Fruit fly (Drosophila melanogaster) whole organism, embryonic: ENCODE data around the gene CG42759.

Source experiments
- Asciz ChIP-seq: fragments of 200-800 bp; sonication (Bioruptor generic); optimal IDR thresholded peaks from 2 replicates; lab custom pipeline; 2017; ENCODE audit warnings: missing biosample characterization, mild to moderate bottlenecking, missing genetic modification characterization, missing genetic modification reagents
- Blimp-1 ChIP-seq: fragments of 200-800 bp; sonication (Bioruptor generic); optimal IDR thresholded peaks from 3 replicates; lab custom pipeline; 2018; ENCODE audit warnings: missing biosample characterization, missing genetic modification characterization, mild to moderate bottlenecking, moderate library complexity, missing genetic modification reagents
- BtbVII ChIP-seq: fragments of 200-800 bp; sonication (Bioruptor generic); optimal IDR thresholded peaks from 3 replicates; lab custom pipeline; 2017; ENCODE audit warnings: missing biosample characterization, mild to moderate bottlenecking, missing genetic modification characterization
- CG10147 ChIP-seq: fragments of 200-800 bp; sonication (Bioruptor generic); optimal IDR thresholded peaks from 2 replicates; lab custom pipeline; 2019; ENCODE audit warnings: missing biosample characterization, mild to moderate bottlenecking, missing genetic modification characterization, moderate library complexity
- CG12659 ChIP-seq: fragments of 200-800 bp; sonication (Bioruptor generic); optimal IDR thresholded peaks from 3 replicates; lab custom pipeline; 2017; ENCODE audit warnings: mild to moderate bottlenecking, missing biosample characterization, missing genetic modification reagents, missing genetic modification characterization
- CG13775 ChIP-seq: fragments of 200-800 bp; sonication (Bioruptor generic); optimal IDR thresholded peaks from 3 replicates; lab custom pipeline; 2017; ENCODE audit warnings: missing biosample characterization, mild to moderate bottlenecking, missing genetic modification characterization
- CG14667 ChIP-seq: fragments of 200-800 bp; sonication (Bioruptor generic); IDR thresholded peaks from 2 replicates; pipeline ENCODE4 v1.3.6; 2022; ENCODE audit warnings: missing biosample characterization, missing genetic modification characterization
- CG15011 ChIP-seq: fragments of 200-800 bp; sonication (Bioruptor generic); optimal IDR thresholded peaks from 3 replicates; lab custom pipeline; 2018; ENCODE audit warnings: missing biosample characterization, mild to moderate bottlenecking, missing genetic modification characterization
- CG16863 ChIP-seq: fragments of 200-800 bp; sonication (Bioruptor generic); optimal IDR thresholded peaks from 3 replicates; lab custom pipeline; 2016; ENCODE audit warnings: missing biosample characterization, missing genetic modification characterization
- CG17829 ChIP-seq: fragments of 200-800 bp; optimal IDR thresholded peaks from 2 replicates; lab custom pipeline; 2019; ENCODE audit warnings: missing biosample characterization, mild to moderate bottlenecking, missing genetic modification characterization, moderate library complexity
- CG17912 ChIP-seq: fragments of 200-800 bp; sonication (Bioruptor generic); optimal IDR thresholded peaks from 2 replicates; lab custom pipeline; 2018; ENCODE audit warnings: missing biosample characterization, mild to moderate bottlenecking, missing genetic modification characterization
- CG4424 ChIP-seq: fragments of 200-800 bp; sonication (Bioruptor generic); optimal IDR thresholded peaks from 3 replicates; lab custom pipeline; 2016; ENCODE audit warnings: missing biosample characterization, missing genetic modification characterization
- CG4707 ChIP-seq: fragments of 200-800 bp; sonication (Bioruptor generic); optimal IDR thresholded peaks from 2 replicates; lab custom pipeline; 2018; ENCODE audit warnings: missing biosample characterization, mild to moderate bottlenecking, missing genetic modification characterization, moderate library complexity
- CG6654 ChIP-seq: fragments of 200-800 bp; sonication (Bioruptor generic); optimal IDR thresholded peaks from 2 replicates; lab custom pipeline; 2017; ENCODE audit warnings: missing biosample characterization, mild to moderate bottlenecking, missing genetic modification characterization
- CG6765 ChIP-seq: fragments of 200-800 bp; sonication (Bioruptor generic); optimal IDR thresholded peaks from 3 replicates; lab custom pipeline; 2017; ENCODE audit warnings: missing biosample characterization, mild to moderate bottlenecking, missing genetic modification characterization
- CG7786 ChIP-seq: fragments of 200-800 bp; sonication (Bioruptor generic); optimal IDR thresholded peaks from 2 replicates; lab custom pipeline; 2016; ENCODE audit warnings: missing biosample characterization, missing genetic modification characterization
- CG7987 ChIP-seq: fragments of 200-800 bp; sonication (Bioruptor generic); optimal IDR thresholded peaks from 2 replicates; lab custom pipeline; 2018; ENCODE audit warnings: missing biosample characterization, mild to moderate bottlenecking, missing genetic modification characterization, moderate library complexity
- CG9797 ChIP-seq: fragments of 200-800 bp; sonication (Bioruptor generic); optimal IDR thresholded peaks from 3 replicates; lab custom pipeline; 2018; ENCODE audit warnings: missing biosample characterization, mild to moderate bottlenecking, missing genetic modification characterization
- Chrac-16 ChIP-seq: fragments of 200-800 bp; sonication (Bioruptor generic); optimal IDR thresholded peaks from 3 replicates; lab custom pipeline; 2016; ENCODE audit warnings: missing biosample characterization, missing genetic modification characterization
- CoRest ChIP-seq: fragments of 200-800 bp; sonication (Bioruptor generic); optimal IDR thresholded peaks from 3 replicates; lab custom pipeline; 2018; ENCODE audit warnings: missing biosample characterization, mild to moderate bottlenecking, missing genetic modification characterization, moderate library complexity
- Dbx ChIP-seq: fragments of 200-800 bp; sonication (Bioruptor generic); IDR thresholded peaks from 3 replicates; pipeline ENCODE4 v1.3.6; 2022; ENCODE audit warnings: missing biosample characterization, missing genetic modification characterization
- Fer2 ChIP-seq: fragments of 200-800 bp; sonication (Bioruptor generic); optimal IDR thresholded peaks from 2 replicates; lab custom pipeline; 2018; ENCODE audit warnings: missing biosample characterization, mild to moderate bottlenecking, missing genetic modification characterization, moderate library complexity
- Kr ChIP-seq: fragments of 200-800 bp; sonication (Bioruptor generic); optimal IDR thresholded peaks from 2 replicates; lab custom pipeline; 2017; ENCODE audit warnings: missing biosample characterization, mild to moderate bottlenecking, missing genetic modification characterization
- MESR4 ChIP-seq: fragments of 200-800 bp; sonication (Bioruptor generic); optimal IDR thresholded peaks from 2 replicates; lab custom pipeline; 2018; ENCODE audit warnings: missing biosample characterization, mild to moderate bottlenecking, missing genetic modification characterization, moderate library complexity
- Mrtf ChIP-seq: fragments of 200-800 bp; sonication (Bioruptor generic); IDR thresholded peaks from 3 replicates; pipeline ENCODE4 v1.3.6; 2022; ENCODE audit warnings: missing biosample characterization, missing genetic modification characterization
- Nf-YB ChIP-seq: fragments of 200-800 bp; sonication (Bioruptor generic); optimal IDR thresholded peaks from 3 replicates; lab custom pipeline; 2019; ENCODE audit warnings: missing biosample characterization, mild to moderate bottlenecking, missing genetic modification characterization, moderate library complexity
- Oli ChIP-seq: fragments of 200-800 bp; sonication (Bioruptor generic); optimal IDR thresholded peaks from 2 replicates; lab custom pipeline; 2018; ENCODE audit warnings: missing biosample characterization, mild to moderate bottlenecking, missing genetic modification characterization, moderate library complexity
- Opbp ChIP-seq: fragments of 200-800 bp; sonication (Bioruptor generic); IDR thresholded peaks from 3 replicates; pipeline ENCODE4 v1.3.6; 2022; ENCODE audit warnings: missing biosample characterization, missing genetic modification characterization; ENCODE audit not compliant: partially characterized antibody
- cg ChIP-seq: fragments of 200-800 bp; sonication (Bioruptor generic); optimal IDR thresholded peaks from 3 replicates; lab custom pipeline; 2019; ENCODE audit warnings: missing biosample characterization, mild to moderate bottlenecking, missing genetic modification characterization, moderate library complexity
- corto ChIP-seq: fragments of 200-800 bp; sonication (Bioruptor generic); optimal IDR thresholded peaks from 2 replicates; lab custom pipeline; 2016; ENCODE audit warnings: missing biosample characterization, mild to moderate bottlenecking, missing genetic modification characterization, moderate library complexity
- esg ChIP-seq: fragments of 200-800 bp; sonication (Bioruptor generic); conservative IDR thresholded peaks from 2 replicates; pipeline ENCODE4 v1.3.6; 2022; ENCODE audit warnings: missing biosample characterization, missing genetic modification characterization
- eyg ChIP-seq: fragments of 200-800 bp; sonication (Bioruptor generic); optimal IDR thresholded peaks from 3 replicates; lab custom pipeline; 2016; ENCODE audit warnings: missing biosample characterization, missing genetic modification characterization
- gfzf ChIP-seq: fragments of 200-800 bp; sonication (Bioruptor generic); optimal IDR thresholded peaks from 2 replicates; lab custom pipeline; 2016; ENCODE audit warnings: missing biosample characterization, mild to moderate bottlenecking, missing genetic modification characterization, moderate library complexity
- ind ChIP-seq: fragments of 200-800 bp; sonication (Bioruptor generic); optimal IDR thresholded peaks from 3 replicates; lab custom pipeline; 2016; ENCODE audit warnings: missing biosample characterization, missing genetic modification characterization
- mld ChIP-seq: fragments of 200-800 bp; sonication (Bioruptor generic); IDR thresholded peaks from 3 replicates; pipeline ENCODE4 v1.3.6; 2022; ENCODE audit warnings: missing biosample characterization, missing genetic modification characterization; ENCODE audit not compliant: partially characterized antibody
- nerfin-2 ChIP-seq: fragments of 200-800 bp; sonication (Bioruptor generic); IDR thresholded peaks from 2 replicates; pipeline ENCODE4 v1.3.6; 2022; ENCODE audit warnings: missing biosample characterization, missing genetic modification characterization; ENCODE audit not compliant: partially characterized antibody
- onecut ChIP-seq: fragments of 200-800 bp; sonication (Bioruptor generic); IDR thresholded peaks from 2 replicates; pipeline ENCODE4 v1.3.6; 2022; ENCODE audit warnings: missing biosample characterization, missing genetic modification characterization
- peb ChIP-seq: fragments of 200-800 bp; sonication (Bioruptor generic); IDR thresholded peaks from 2 replicates; pipeline ENCODE4 v1.3.6; 2022; ENCODE audit warnings: missing biosample characterization, missing genetic modification characterization
- pho ChIP-seq: fragments of 200-800 bp; sonication (Bioruptor generic); optimal IDR thresholded peaks from 2 replicates; lab custom pipeline; 2016; ENCODE audit warnings: missing biosample characterization, missing genetic modification characterization
- prd ChIP-seq, 3 experiments: fragments of >200 bp in 2 of 3; fragments of 200-800 bp in 1 of 3; sonication (Bioruptor generic) in 1 of 3; optimal IDR thresholded peaks in 2 of 3; IDR thresholded peaks in 1 of 3; 2 replicates in 2 of 3; 3 replicates in 1 of 3; pipeline versions ENCODE4 v1.3.6 to Lab custom; 2017 to 2022; ENCODE audit warnings: missing biosample characterization in 1 of 3, missing genetic modification characterization in 1 of 3
- rib ChIP-seq: fragments of 200-800 bp; sonication (Bioruptor generic); IDR thresholded peaks from 2 replicates; pipeline ENCODE4 v1.3.6; 2022; ENCODE audit warnings: missing biosample characterization, missing genetic modification characterization
- sob ChIP-seq: fragments of 200-800 bp; sonication (Bioruptor generic); IDR thresholded peaks from 2 replicates; pipeline ENCODE4 v1.3.6; 2022; ENCODE audit warnings: missing biosample characterization, missing genetic modification characterization
- unc-4 ChIP-seq: fragments of 200-800 bp; sonication (Bioruptor generic); IDR thresholded peaks from 2 replicates; pipeline ENCODE4 v1.3.6; 2022; ENCODE audit warnings: missing biosample characterization, missing genetic modification characterization; ENCODE audit not compliant: partially characterized antibody
- vnd ChIP-seq: fragments of 200-800 bp; sonication (Bioruptor generic); IDR thresholded peaks from 3 replicates; pipeline ENCODE4 v1.3.6; 2022; ENCODE audit warnings: missing biosample characterization, missing genetic modification characterization; ENCODE audit not compliant: partially characterized antibody
- wek ChIP-seq: fragments of 200-800 bp; sonication (Bioruptor generic); optimal IDR thresholded peaks from 3 replicates; lab custom pipeline; 2018; ENCODE audit warnings: missing biosample characterization, mild to moderate bottlenecking, missing genetic modification characterization, moderate library complexity
- zen2 ChIP-seq: fragments of 200-800 bp; sonication (Bioruptor generic); IDR thresholded peaks from 3 replicates; pipeline ENCODE4 v1.3.6; 2022; ENCODE audit warnings: missing biosample characterization, missing genetic modification characterization; ENCODE audit not compliant: partially characterized antibody

Gene CG42759

dm6 chr3R:10139649-10140598 lies 2.9 kb upstream of the CG42759 start, which contains the start of gene tws (continued):
- TF ChIP-seq Mrtf (0 out of 3 replicates have a peak, but pooled peaks have one; percentile 48), BtbVII (GFP tag; lab: Kevin White, UChicago) (peak; percentile 58), nerfin-2 (no peak), Chrac-16 (GFP tag; lab: Kevin White, UChicago) (no peak), wek (peak; percentile 67), Oli (tag; lab: Kevin White, UChicago) (peak; percentile 21), CG16863 (GFP tag; lab: Kevin White, UChicago) (peak; percentile 12), cg (GFP tag; lab: Kevin White, UChicago) (no peak), unc-4 (GFP tag; lab: Robert Waterston, UW) (no peak), vnd (no peak), CG12659 (GFP tag; lab: Kevin White, UChicago) (peak; percentile 44), esg (GFP tag; lab: Robert Waterston, UW) (no peak), CG7786 (GFP tag; lab: Kevin White, UChicago) (no peak), ind (peak; percentile 2), Nf-YB (no peak), CG17912 (no peak), CG6765 (GFP tag; lab: Kevin White, UChicago) (peak; percentile 59), CG9797 (GFP tag; lab: Kevin White, UChicago) (no peak), sob (GFP tag; lab: Robert Waterston, UW) (0 out of 2 replicates have a peak, but pooled peaks have one; percentile 36), Fer2 (tag; lab: Kevin White, UChicago) (no peak), pho (GFP tag; lab: Kevin White, UChicago) (peak; percentile 48), rib (GFP tag; lab: Robert Waterston, UW) (peak; percentile 57), CoRest (peak; percentile 66), peb (GFP tag; lab: Robert Waterston, UW) (no peak), CG6654 (GFP tag; lab: Kevin White, UChicago) (no peak), Kr (GFP tag; lab: Kevin White, UChicago) (no peak), prd (optimal IDR thresholded peaks at IDR 0.05; lab: Kevin White, UChicago) (no peak), prd (GFP tag; IDR thresholded peaks at IDR 0.05; lab: Robert Waterston, UW) (peak; percentile 33; the same call in 1 of the 3 replicates), CG7987 (GFP tag; lab: Kevin White, UChicago) (peak; percentile 67), corto (peak; percentile 30), mld (no peak), Asciz (peak; percentile 42), onecut (GFP tag; lab: Robert Waterston, UW) (peak; percentile 36; the same call in 1 of the 2 replicates), CG4707 (peak; percentile 6), CG14667 (GFP tag; lab: Robert Waterston, UW) (no peak), CG15011 (GFP tag; lab: Kevin White, UChicago) (peak; percentile 14), MESR4 (peak; percentile 14), eyg (peak; percentile 48), CG10147 (GFP tag; lab: Kevin White, UChicago) (peak; percentile 61), CG13775 (GFP tag; lab: Kevin White, UChicago) (peak; percentile 37), CG17829 (peak; percentile 22), zen2 (GFP tag; lab: Robert Waterston, UW) (no peak), Opbp (GFP tag; lab: Robert Waterston, UW) (0 out of 3 replicates have a peak, but pooled peaks have one; percentile 31), CG4424 (peak; percentile 43), gfzf (GFP tag; lab: Kevin White, UChicago) (no peak), Blimp-1 (GFP tag; lab: Kevin White, UChicago) (peak; percentile 32), Dbx (GFP tag; lab: Robert Waterston, UW) (0 out of 3 replicates have a peak, but pooled peaks have one; percentile 27)
